Worm (Caenorhabditis elegans) whole organism, mixed stage, embryonic: ENCODE data around the gene Y12A6A.1.

Source experiments
- nhr-12 ChIP-seq: fragments of 150-350 bp; optimal IDR thresholded peaks from 2 replicates; lab custom pipeline; 2014; ENCODE audit warnings: missing biosample characterization, missing genetic modification characterization
- unc-39 ChIP-seq: fragments of 150-350 bp; optimal IDR thresholded peaks from 2 replicates; lab custom pipeline; 2014; ENCODE audit warnings: missing biosample characterization, missing genetic modification characterization

DNA sequence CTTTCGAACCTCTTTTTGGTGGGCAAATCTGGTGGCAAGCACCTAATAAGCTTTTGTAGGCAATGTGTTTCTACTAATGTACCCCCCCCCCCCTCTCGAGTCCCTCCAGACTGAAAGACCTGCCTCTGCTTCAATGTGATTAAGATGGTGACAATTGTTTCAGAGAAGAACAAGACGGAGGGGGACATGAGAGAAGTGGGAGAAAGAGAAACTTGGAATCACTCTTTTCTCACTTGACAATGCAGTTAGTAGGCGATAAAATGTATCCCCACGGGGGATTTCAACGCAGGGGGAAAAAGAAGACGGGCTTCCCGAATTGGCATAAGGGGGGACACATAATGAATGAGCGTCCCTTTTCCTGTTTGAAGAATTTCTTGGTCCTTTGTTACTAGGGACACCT is 10.7 kb upstream of the Y12A6A.1 start:
- no peak for TF ChIP-seq unc-39
- no peak for TF ChIP-seq nhr-12 (tag; lab: Kevin White, UChicago)
